Worm (Caenorhabditis elegans) whole organism, late embryonic: ENCODE data around the gene C07B5.8.

Experiments
- F13H6.1 ChIP-seq: sonication (generic microtip); optimal IDR thresholded peaks from 2 replicates; lab custom pipeline; 2016; ENCODE audit warnings: missing genetic modification characterization, missing compliant biosample characterization
- K09A11.1 ChIP-seq: sonication (generic microtip); optimal IDR thresholded peaks from 2 replicates; lab custom pipeline; 2017; ENCODE audit warnings: antibody characterized with exemption, mild to moderate bottlenecking, missing genetic modification characterization, missing compliant biosample characterization; ENCODE audit not compliant: insufficient read depth
- Y22D7AL.16 ChIP-seq: sonication (generic microtip); optimal IDR thresholded peaks from 2 replicates; lab custom pipeline; 2016; ENCODE audit warnings: missing genetic modification characterization, missing compliant biosample characterization
- ceh-9 ChIP-seq: sonication (generic microtip); optimal IDR thresholded peaks from 2 replicates; lab custom pipeline; 2016; ENCODE audit warnings: mild to moderate bottlenecking, missing genetic modification characterization, inconsistent platforms, missing compliant biosample characterization
- hlh-13 ChIP-seq: fragments of 200-800 bp; sonication (Bioruptor generic); optimal IDR thresholded peaks from 2 replicates; lab custom pipeline; 2018; ENCODE audit warnings: mild to moderate bottlenecking, missing genetic modification characterization, missing compliant biosample characterization
- pat-9 ChIP-seq: fragments of 200-800 bp; sonication (Bioruptor generic); optimal IDR thresholded peaks from 2 replicates; lab custom pipeline; 2018; ENCODE audit warnings: mild to moderate bottlenecking, missing genetic modification characterization, moderate library complexity, missing compliant biosample characterization
- pha-2 ChIP-seq: sonication (generic microtip); optimal IDR thresholded peaks from 2 replicates; lab custom pipeline; 2017; ENCODE audit warnings: mild to moderate bottlenecking, missing genetic modification characterization, missing compliant biosample characterization
- pha-4 ChIP-seq: fragments of 150-350 bp; optimal IDR thresholded peaks from 2 replicates; lab custom pipeline; 2018; ENCODE audit warnings: missing biosample characterization, missing genetic modification reagents, missing genetic modification characterization
- ref-2 ChIP-seq: sonication (generic microtip); optimal IDR thresholded peaks from 2 replicates; lab custom pipeline; 2016; ENCODE audit warnings: missing genetic modification characterization, missing compliant biosample characterization
- sox-4 ChIP-seq: sonication (generic microtip); optimal IDR thresholded peaks from 2 replicates; lab custom pipeline; 2017; ENCODE audit warnings: mild to moderate bottlenecking, missing genetic modification characterization, inconsistent platforms, missing compliant biosample characterization
- tbx-2 ChIP-seq: sonication (generic microtip); optimal IDR thresholded peaks from 2 replicates; lab custom pipeline; 2016; ENCODE audit warnings: missing genetic modification characterization, missing compliant biosample characterization
- ztf-16 ChIP-seq: sonication (generic microtip); optimal IDR thresholded peaks from 2 replicates; lab custom pipeline; 2017; ENCODE audit warnings: missing genetic modification characterization, missing compliant biosample characterization

ce11 chrX:9517106-9517505 is 19.5 kb downstream of the C07B5.8 start, which contains the start of gene C07B5.2:
- TF ChIP-seq Y22D7AL.16 (tag; lab: Kevin White, UChicago) (no peak), pat-9 (no peak), K09A11.1 (tag; lab: Kevin White, UChicago) (no peak), pha-2 (tag; lab: Kevin White, UChicago) (no peak), pha-4 (tag; lab: Kevin White, UChicago) (no peak), hlh-13 (GFP tag; lab: Kevin White, UChicago) (no peak), F13H6.1 (tag; lab: Kevin White, UChicago) (no peak), tbx-2 (tag; lab: Kevin White, UChicago) (no peak), ztf-16 (tag; lab: Kevin White, UChicago) (no peak), sox-4 (tag; lab: Kevin White, UChicago) (no peak), ceh-9 (tag; lab: Kevin White, UChicago) (no peak), ref-2 (tag; lab: Kevin White, UChicago) (no peak)
